Worm (Caenorhabditis elegans): ENCODE data around the gene farl-11.

The farl-11 gene

ce11 chrII:7151969-7152631 lies 47.3 kb upstream of the farl-11 start, which contains the start of gene fust-1:
Gene fust-1 (plus strand): TSS chrII:7152581.
- TF ChIP-seq R02D3.7 (tag; optimal IDR thresholded peaks at IDR 0.05) (peak; percentile 86), tbx-2 (tag; optimal IDR thresholded peaks at IDR 0.05) (peak; percentile 94), nhr-77 (tag; optimal IDR thresholded peaks at IDR 0.05) (peak; percentile 77), mdl-1 (tag; optimal IDR thresholded peaks at IDR 0.05) (peak; percentile 41), sea-2 (GFP tag; optimal IDR thresholded peaks at IDR 0.05) (no peak), ztf-4 (tag; optimal IDR thresholded peaks at IDR 0.05) (peak; percentile 79), nhr-43 (tag; optimal IDR thresholded peaks at IDR 0.05; ENCODE audit: poor library complexity, severe bottlenecking) (peak; percentile 96), ama-1 (optimal IDR thresholded peaks at IDR 0.05) (peak; percentile 54), nhr-23 (tag; optimal IDR thresholded peaks at IDR 0.05) (peak; percentile 96), nhr-11 (tag; optimal IDR thresholded peaks at IDR 0.05) (peak; percentile 84), nhr-25 (tag; optimal IDR thresholded peaks at IDR 0.05) (peak; percentile 96), ceh-9 (tag; optimal IDR thresholded peaks at IDR 0.05) (no peak), hmg-11 (tag; optimal IDR thresholded peaks at IDR 0.05) (peak; percentile 95), unc-62 (GFP tag; optimal IDR thresholded peaks at IDR 0.05) (peak; percentile 26), skn-1 (tag; optimal IDR thresholded peaks at IDR 0.05) (peak; percentile 98), fkh-2 (tag; optimal IDR thresholded peaks at IDR 0.05) (no peak), pqm-1 (tag; optimal IDR thresholded peaks at IDR 0.05) (peak; percentile 82), lin-39 (tag; optimal IDR thresholded peaks at IDR 0.05) (peak; percentile 87), nhr-76 (tag; optimal IDR thresholded peaks at IDR 0.05) (no peak), lsy-12 (tag; optimal IDR thresholded peaks at IDR 0.05) (peak; percentile 93), eor-1 (tag; optimal IDR thresholded peaks at IDR 0.05) (peak in 1 of 2 experiments; percentile 75), elt-1 (tag; optimal IDR thresholded peaks at IDR 0.05) (peak; percentile 22), nhr-237 (tag; optimal IDR thresholded peaks at IDR 0.05) (no peak), pha-4 (tag; optimal IDR thresholded peaks at IDR 0.05) (peak; percentile 99), ceh-28 (tag; optimal IDR thresholded peaks at IDR 0.05) (peak; percentile 86), aly-2 (tag; optimal IDR thresholded peaks at IDR 0.05) (peak; percentile 61), snpc-4 (tag; optimal IDR thresholded peaks at IDR 0.05) (peak; percentile 91), jun-1 (tag; optimal IDR thresholded peaks at IDR 0.05) (peak; percentile 93), mml-1 (tag; optimal IDR thresholded peaks at IDR 0.05) (no peak), ceh-16 (tag; optimal IDR thresholded peaks at IDR 0.05) (no peak), elt-2 (tag; optimal IDR thresholded peaks at IDR 0.05) (peak; percentile 82), zag-1 (tag; optimal IDR thresholded peaks at IDR 0.05) (peak; percentile 74), fos-1 (tag; optimal IDR thresholded peaks at IDR 0.05) (no peak), ZK546.5 (tag; optimal IDR thresholded peaks at IDR 0.05) (peak; percentile 59), daf-12 (tag; optimal IDR thresholded peaks at IDR 0.05) (no peak), ceh-82 (tag; optimal IDR thresholded peaks at IDR 0.05) (peak; percentile 62), elt-3 (tag; optimal IDR thresholded peaks at IDR 0.05) (peak in 1 of 3 experiments; percentile 66), nhr-67 (tag; optimal IDR thresholded peaks at IDR 0.05) (no peak), egl-5 (tag; optimal IDR thresholded peaks at IDR 0.05) (peak; percentile 77), nhr-28 (tag; optimal IDR thresholded peaks at IDR 0.05) (no peak), nhr-12 (tag; optimal IDR thresholded peaks at IDR 0.05) (no peak), ztf-11 (tag; optimal IDR thresholded peaks at IDR 0.05) (no peak), egl-27 (tag; optimal IDR thresholded peaks at IDR 0.05) (peak; percentile 68), unc-39 (tag; optimal IDR thresholded peaks at IDR 0.05) (no peak), lin-15B (tag; optimal IDR thresholded peaks at IDR 0.05) (peak; percentile 91), fkh-10 (GFP tag; optimal IDR thresholded peaks at IDR 0.05) (peak; percentile 65), nfya-1 (tag; optimal IDR thresholded peaks at IDR 0.05; ENCODE audit: insufficient read depth) (peak; percentile 94)

All from whole organism, L3 larva.